Fruit fly (Drosophila melanogaster) whole organism: ENCODE results near the gene Dcr-1.

ENCODE experiments used
- CG8478 ChIP-seq: fragments of >200 bp; optimal IDR thresholded peaks from 2 replicates; lab custom pipeline; 2018; ENCODE audit warnings: inconsistent platforms
- pan ChIP-seq: fragments of >200 bp; optimal IDR thresholded peaks from 2 replicates; lab custom pipeline; 2017
- psq ChIP-seq: fragments of >200 bp; optimal IDR thresholded peaks from 2 replicates; lab custom pipeline; 2017
- usp ChIP-seq: fragments of >200 bp; optimal IDR thresholded peaks from 2 replicates; lab custom pipeline; 2017; ENCODE audit warnings: missing biosample characterization, missing genetic modification characterization, mixed read lengths

- TF ChIP-seq usp (GFP tag; lab: Kevin White, UChicago) (no peak), psq (no peak), CG8478 (no peak), pan (lab: Kevin White, UChicago) (no peak)
Measured at dm6 chr3R:22733751-22734150, 7.1 kb downstream of the Dcr-1 start, which contains the start of gene Takl2.
